Worm (Caenorhabditis elegans): ENCODE results near the gene F52G3.1.
A peak's percentile ranks its signal among the peaks of the same experiment; 100 is the strongest.

F52G3.1 gene

DNA sequence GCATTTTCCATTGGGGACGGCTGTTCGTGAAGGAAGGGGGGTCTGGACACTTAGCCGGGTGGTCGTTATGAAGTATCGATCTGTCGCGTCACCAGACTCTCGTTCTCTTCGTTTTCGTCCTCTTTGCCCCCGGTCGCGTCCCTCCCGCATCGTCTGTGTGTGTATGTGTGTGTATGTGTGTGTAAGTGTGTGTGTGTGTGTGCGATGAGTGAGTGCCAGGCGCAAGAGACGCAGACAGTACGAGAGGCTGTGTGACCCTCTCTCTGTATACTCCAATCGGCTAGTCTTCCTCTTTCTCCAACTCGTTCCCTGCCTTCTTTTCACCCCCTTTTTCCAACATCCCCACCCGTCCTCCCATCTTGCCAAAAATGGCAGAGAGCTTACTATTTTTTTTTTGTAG is 2.3 kb upstream of the F52G3.1 start (continued):
- no peak for TF ChIP-seq Y79H2A.3 (GFP tag; conservative IDR thresholded peaks at IDR 0.05)
- peak; percentile 83 for TF ChIP-seq pbrm-1 (GFP tag; IDR thresholded peaks at IDR 0.05)
- TF ChIP-seq attf-5 (GFP tag; optimal IDR thresholded peaks at IDR 0.05) = peak; percentile 64
- no peak for TF ChIP-seq ceh-79 (tag; optimal IDR thresholded peaks at IDR 0.05)
- TF ChIP-seq nhr-27 (tag; optimal IDR thresholded peaks at IDR 0.05) = no peak

DNA sequence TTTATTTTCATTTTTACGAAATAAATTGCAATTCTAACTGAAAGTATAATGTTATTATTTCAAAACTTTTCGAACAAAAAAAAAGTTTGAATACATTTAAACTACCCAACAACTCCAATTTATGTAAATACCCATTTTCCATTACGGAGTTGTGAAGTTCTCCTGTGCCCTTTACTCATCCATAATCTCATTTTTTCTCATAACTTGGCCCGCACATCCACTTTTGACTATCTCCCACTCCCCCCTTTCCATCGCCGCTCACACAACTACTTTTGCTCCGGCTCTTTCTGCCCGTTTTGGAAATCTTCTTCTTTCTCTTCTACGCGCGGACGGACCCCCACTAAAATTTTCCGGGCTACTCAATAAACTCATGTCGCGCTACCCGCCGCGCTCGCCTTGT is 1.0 kb upstream of the F52G3.1 start:
- TF ChIP-seq ceh-40 (GFP tag; IDR thresholded peaks at IDR 0.05) = no peak
- TF ChIP-seq zfh-2 (GFP tag; conservative IDR thresholded peaks at IDR 0.05) = 0 out of 2 replicates have a peak, but pooled peaks have one; percentile 7

DNA sequence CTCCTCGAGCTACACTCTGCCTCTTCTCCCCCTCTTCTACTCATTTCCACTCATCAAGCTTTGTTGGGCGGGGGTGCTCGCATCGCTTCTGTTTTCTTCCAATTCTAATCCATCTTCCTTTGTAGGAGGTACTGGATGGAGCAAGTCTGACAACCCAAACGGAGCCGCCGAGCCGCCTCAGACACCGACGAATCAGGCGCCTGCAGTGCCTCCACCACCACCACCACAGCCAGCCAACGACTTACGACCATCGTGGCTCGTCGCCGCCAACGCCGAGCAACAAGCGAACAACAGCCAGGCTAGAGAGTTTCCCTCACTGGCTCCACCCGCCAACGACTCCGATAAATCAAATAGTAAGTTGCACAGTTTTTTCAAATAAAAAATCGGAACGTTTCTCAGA is 2.2 kb downstream of the F52G3.1 start:
- TF ChIP-seq ceh-58 (GFP tag; IDR thresholded peaks at IDR 0.05) (no peak), ztf-26 (tag; optimal IDR thresholded peaks at IDR 0.05) (no peak), aptf-2 (GFP tag; conservative IDR thresholded peaks at IDR 0.05) (no peak), cebp-1 (GFP tag; IDR thresholded peaks at IDR 0.05) (no peak), cebp-1 (tag; optimal IDR thresholded peaks at IDR 0.05) (no peak), madf-6 (GFP tag; IDR thresholded peaks at IDR 0.05) (no peak), egrh-3 (GFP tag; IDR thresholded peaks at IDR 0.05) (peak; percentile 56; the same call in 1 of the 2 replicates), aptf-3 (GFP tag; IDR thresholded peaks at IDR 0.05) (no peak), zfh-2 (GFP tag; conservative IDR thresholded peaks at IDR 0.05) (peak; percentile 78; the same call in 1 of the 2 replicates), ztf-25 (GFP tag; IDR thresholded peaks at IDR 0.05) (no peak), hrde-1 (tag; optimal IDR thresholded peaks at IDR 0.05; ENCODE audit: borderline replicate concordance) (no peak)

DNA sequence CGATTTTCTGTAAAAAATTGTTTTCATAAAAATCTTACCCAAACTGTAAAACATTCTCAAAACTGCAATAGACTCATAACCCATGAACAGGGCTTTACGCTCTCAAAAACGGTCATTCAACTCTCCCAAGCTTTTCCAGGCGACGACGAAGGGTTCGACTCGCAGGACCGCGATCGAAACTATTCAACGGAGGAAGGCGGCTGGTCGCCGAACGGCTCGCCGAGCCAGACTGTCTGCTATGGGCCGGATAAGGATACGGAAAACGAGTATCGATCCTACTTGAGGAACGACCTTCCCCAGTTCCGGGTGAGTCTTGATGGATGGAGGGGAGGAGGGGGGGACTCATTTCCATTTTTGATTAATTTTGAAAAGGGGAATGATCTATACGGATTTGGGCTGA is 4.1 kb downstream of the F52G3.1 start:
- no peak for TF ChIP-seq F49E8.2 (tag; optimal IDR thresholded peaks at IDR 0.05; ENCODE audit: insufficient read depth)
- TF ChIP-seq madf-10 (tag; optimal IDR thresholded peaks at IDR 0.05) = no peak
- TF ChIP-seq ztf-28 (GFP tag; IDR thresholded peaks at IDR 0.05) = no peak
- TF ChIP-seq aptf-2 (GFP tag; conservative IDR thresholded peaks at IDR 0.05) = no peak
- no peak for TF ChIP-seq pha-4 (tag; optimal IDR thresholded peaks at IDR 0.05)
- 0 out of 2 replicates have a peak, but pooled peaks have one; percentile 35 for TF ChIP-seq ekl-4 (GFP tag; IDR thresholded peaks at IDR 0.05)
- TF ChIP-seq zfh-2 (GFP tag; conservative IDR thresholded peaks at IDR 0.05) = peak; percentile 73

DNA sequence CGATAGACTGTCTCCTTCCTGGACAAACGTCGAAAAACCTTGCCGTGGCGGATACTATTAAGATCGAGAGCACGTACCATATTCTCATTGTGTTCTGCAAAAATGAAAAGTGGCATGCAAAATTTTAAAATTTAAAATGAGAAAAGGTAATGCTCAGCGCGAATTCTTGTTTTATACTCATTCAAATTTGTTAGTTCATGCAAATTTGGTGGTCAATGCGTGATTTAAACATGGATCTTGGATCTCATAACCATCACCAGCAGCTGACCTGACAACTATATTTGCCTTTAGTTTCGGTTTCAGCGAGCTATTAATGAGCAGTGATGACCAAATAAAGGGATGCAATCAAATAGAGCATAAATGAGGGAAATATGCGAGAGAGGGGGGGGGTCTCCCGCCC is 12.4 kb downstream of the F52G3.1 start, which contains the start of gene F52G3.5:
Gene F52G3.5 (minus strand): TSS at position 101 of the 400 bp plus-strand sequence.
- TF ChIP-seq bed-2 (GFP tag; IDR thresholded peaks at IDR 0.05) = no peak
- TF ChIP-seq ceh-27 (GFP tag; optimal IDR thresholded peaks at IDR 0.05) = no peak
- no peak for TF ChIP-seq mxl-1 (tag; optimal IDR thresholded peaks at IDR 0.05)
- no peak for TF ChIP-seq Y53F4B.3 (GFP tag; IDR thresholded peaks at IDR 0.05)
- no peak for TF ChIP-seq hmg-20 (GFP tag; IDR thresholded peaks at IDR 0.05)
- TF ChIP-seq gei-17 (GFP tag; optimal IDR thresholded peaks at IDR 0.05) = no peak
- no peak for TF ChIP-seq let-526 (GFP tag; IDR thresholded peaks at IDR 0.05)
- TF ChIP-seq let-607 (tag; optimal IDR thresholded peaks at IDR 0.05) = no peak
- TF ChIP-seq repo-1 (tag; optimal IDR thresholded peaks at IDR 0.05) = no peak
- TF ChIP-seq ZK185.1 (tag; optimal IDR thresholded peaks at IDR 0.05; ENCODE audit: poor library complexity, severe bottlenecking) = no peak
- TF ChIP-seq aptf-3 (GFP tag; IDR thresholded peaks at IDR 0.05) = no peak
- TF ChIP-seq cebp-2 (GFP tag; IDR thresholded peaks at IDR 0.05) = no peak

Measured in whole organism, young adult.